Fruit fly (Drosophila melanogaster) whole organism, prepupa: ENCODE results near the gene Obp83a.

Experiments used
- Blimp-1 ChIP-seq: fragments of 200-800 bp; sonication (Bioruptor generic); optimal IDR thresholded peaks from 3 replicates; lab custom pipeline; 2017; ENCODE audit warnings: missing biosample characterization, missing genetic modification characterization, mild to moderate bottlenecking, moderate library complexity, missing genetic modification reagents
- CG10631 ChIP-seq: fragments of 200-800 bp; sonication (Bioruptor generic); optimal IDR thresholded peaks from 2 replicates; lab custom pipeline; 2016; ENCODE audit warnings: missing biosample characterization, missing genetic modification characterization
- CG6808 ChIP-seq: fragments of 200-800 bp; sonication (Bioruptor generic); optimal IDR thresholded peaks from 3 replicates; lab custom pipeline; 2017; ENCODE audit warnings: missing biosample characterization, missing genetic modification characterization, mild to moderate bottlenecking, moderate library complexity, missing genetic modification reagents
- CG8119 ChIP-seq: fragments of 200-800 bp; sonication (Bioruptor generic); IDR thresholded peaks from 3 replicates; pipeline ENCODE4 v1.3.6; 2022; ENCODE audit warnings: missing biosample characterization, missing genetic modification characterization
- Ets96B ChIP-seq: fragments of 200-800 bp; optimal IDR thresholded peaks from 2 replicates; lab custom pipeline; 2019; ENCODE audit warnings: missing biosample characterization, mild to moderate bottlenecking, missing genetic modification characterization, moderate library complexity
- Hr4 ChIP-seq: fragments of 200-800 bp; sonication (Bioruptor generic); optimal IDR thresholded peaks from 3 replicates; lab custom pipeline; 2016; ENCODE audit warnings: missing biosample characterization, missing genetic modification characterization
- Sox102F ChIP-seq: fragments of 200-800 bp; sonication (Bioruptor generic); optimal IDR thresholded peaks from 2 replicates; lab custom pipeline; 2016; ENCODE audit warnings: missing biosample characterization, mild to moderate bottlenecking, missing genetic modification characterization
- Sox14 ChIP-seq: fragments of 200-800 bp; sonication (Bioruptor generic); optimal IDR thresholded peaks from 3 replicates; lab custom pipeline; 2016; ENCODE audit warnings: missing biosample characterization, missing genetic modification characterization
- cyc ChIP-seq: fragments of 200-800 bp; sonication (Bioruptor generic); optimal IDR thresholded peaks from 3 replicates; lab custom pipeline; 2016; ENCODE audit warnings: missing biosample characterization, missing genetic modification characterization
- eg ChIP-seq: fragments of 200-800 bp; sonication (Bioruptor generic); IDR thresholded peaks from 3 replicates; pipeline ENCODE4 v1.3.6; 2022; ENCODE audit warnings: missing biosample characterization, missing genetic modification characterization
- fd85E ChIP-seq: fragments of 200-800 bp; sonication (Bioruptor generic); optimal IDR thresholded peaks from 3 replicates; lab custom pipeline; 2016; ENCODE audit warnings: missing biosample characterization, missing genetic modification characterization
- ss ChIP-seq, 2 experiments: fragments of 200-800 bp; sonication (Bioruptor generic); optimal IDR thresholded peaks; 2 replicates in 1 of 2; 3 replicates in 1 of 2; lab custom pipeline; 2017 to 2018; ENCODE audit warnings: mild to moderate bottlenecking in 2 of 2, missing biosample characterization in 2 of 2, missing genetic modification characterization in 2 of 2, moderate library complexity in 1 of 2

dm6 chr3R:5924667-5925066 is 50.4 kb downstream of the Obp83a start:
- TF ChIP-seq Sox102F (GFP tag; lab: Kevin White, UChicago), result no peak
- no peak for TF ChIP-seq Sox14 (GFP tag; lab: Kevin White, UChicago)
- TF ChIP-seq CG10631 (GFP tag; lab: Kevin White, UChicago), result no peak
- TF ChIP-seq Blimp-1 (GFP tag; lab: Kevin White, UChicago), result no peak
- no peak for TF ChIP-seq cyc (GFP tag; lab: Kevin White, UChicago)
- no peak for TF ChIP-seq fd85E
- no peak for TF ChIP-seq CG6808 (GFP tag; lab: Kevin White, UChicago)
- no peak for TF ChIP-seq Hr4
- no peak for TF ChIP-seq eg (GFP tag; lab: Robert Waterston, UW)
- TF ChIP-seq CG8119, result no peak
- TF ChIP-seq ss (GFP tag; optimal IDR thresholded peaks at IDR 0.05; lab: Kevin White, UChicago), result no peak
- TF ChIP-seq Ets96B (tag; lab: Kevin White, UChicago), result no peak
